Fruit fly (Drosophila melanogaster): ENCODE results near the gene Ndc80.

dm6 chrX:13626579-13626894 lies 14.7 kb upstream of the Ndc80 start:
- TF ChIP-seq Sin3A (optimal IDR thresholded peaks at IDR 0.05) (no peak), h (optimal IDR thresholded peaks at IDR 0.05) (no peak), psq (optimal IDR thresholded peaks at IDR 0.05) (no peak), ttk (optimal IDR thresholded peaks at IDR 0.05) (no peak), insv (optimal IDR thresholded peaks at IDR 0.05) (no peak), Myc (optimal IDR thresholded peaks at IDR 0.05) (no peak)

Measured in Kc167 (cell line).